Worm (Caenorhabditis elegans): ENCODE data around the gene snb-2.

snb-2 gene

DNA sequence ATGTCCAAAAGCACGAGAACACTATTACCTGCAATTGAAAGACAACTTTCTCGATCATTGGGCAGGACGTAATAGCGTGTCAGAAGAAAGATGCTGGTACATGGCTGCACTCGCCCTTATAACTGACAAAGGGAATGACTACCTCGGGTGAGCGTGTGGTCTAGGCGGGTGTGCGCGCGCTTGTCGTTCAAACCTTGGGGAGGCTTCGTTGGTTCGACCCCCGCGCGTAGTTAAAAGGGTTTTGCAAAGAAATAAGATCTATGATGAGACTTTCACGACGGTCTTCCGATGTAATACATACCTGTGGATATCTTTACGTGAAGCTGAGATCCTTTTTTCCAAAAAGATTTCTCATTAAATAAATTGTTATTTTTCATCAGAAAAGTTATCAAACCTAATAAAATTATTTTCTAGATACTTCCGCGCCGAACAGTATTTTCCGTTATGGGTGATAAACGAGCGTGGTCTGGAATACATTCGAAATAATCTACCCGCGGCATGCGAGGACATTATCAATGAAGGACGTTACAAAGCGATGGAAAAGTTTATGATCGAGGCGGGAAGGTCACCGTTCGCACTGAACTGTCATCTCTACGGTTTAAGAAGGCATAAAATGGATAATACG lies 42.1 kb downstream of the snb-2 start (continued):
- peak; percentile 94 for TF ChIP-seq C06A6.2 (GFP tag; conservative IDR thresholded peaks at IDR 0.05)
- peak; percentile 98 for TF ChIP-seq ztf-25 (GFP tag; IDR thresholded peaks at IDR 0.05)
- TF ChIP-seq chd-7 (tag; optimal IDR thresholded peaks at IDR 0.05): peak; percentile 100
- peak; percentile 99 for TF ChIP-seq die-1 (tag; optimal IDR thresholded peaks at IDR 0.05)
- TF ChIP-seq tbp1 (GFP tag; optimal IDR thresholded peaks at IDR 0.05): peak; percentile 96
- peak; percentile 99 for TF ChIP-seq sea-2 (GFP tag; IDR thresholded peaks at IDR 0.05)
- peak; percentile 99 for TF ChIP-seq F57C9.4 (tag; optimal IDR thresholded peaks at IDR 0.05)
- peak; percentile 98 for TF ChIP-seq rcor-1 (GFP tag; IDR thresholded peaks at IDR 0.05)
- TF ChIP-seq ceh-58 (GFP tag; IDR thresholded peaks at IDR 0.05): peak; percentile 100
- TF ChIP-seq cebp-2 (GFP tag; IDR thresholded peaks at IDR 0.05): peak; percentile 100
- peak; percentile 93 for TF ChIP-seq mel-28 (tag; optimal IDR thresholded peaks at IDR 0.05; ENCODE audit: borderline replicate concordance)
- peak; percentile 95 for TF ChIP-seq ztf-26 (tag; optimal IDR thresholded peaks at IDR 0.05)
- peak; percentile 93 for TF ChIP-seq K11D2.4 (GFP tag; IDR thresholded peaks at IDR 0.05)

DNA sequence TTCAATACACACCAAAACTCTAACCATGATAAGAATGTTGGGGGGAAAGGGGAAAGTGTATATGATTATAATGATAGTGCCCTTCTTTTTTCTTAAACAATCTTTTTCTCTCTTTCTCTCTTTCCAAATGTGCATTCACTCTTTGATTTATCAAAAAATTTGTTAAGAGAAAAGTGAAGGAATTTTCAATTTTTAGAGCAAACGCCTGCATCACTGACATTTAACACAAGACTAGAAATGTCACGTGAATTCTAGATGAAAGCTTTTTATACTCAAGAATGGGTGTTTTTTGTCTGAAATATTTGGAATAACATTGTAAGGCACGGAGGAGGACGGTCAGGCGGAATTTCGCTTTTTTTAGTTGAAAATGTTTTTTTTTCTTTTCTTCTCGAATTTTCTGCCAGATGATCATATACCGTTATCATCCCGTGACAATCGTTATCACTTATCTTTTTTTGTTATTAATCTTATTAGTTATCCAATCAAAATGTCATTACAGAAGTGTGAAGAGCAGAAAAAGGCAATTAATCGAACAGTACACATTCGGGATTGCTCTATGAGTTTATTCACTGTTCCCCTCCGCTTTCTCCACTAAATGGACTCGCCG lies 43.6 kb downstream of the snb-2 start, which contains the start of the genes frm-7 and F55C5.17:
frm-7 (plus strand) TSS at position 500 of the 607 bp plus-strand sequence.
F55C5.17 (plus strand) TSS at position 557 of the 607 bp plus-strand sequence.
- TF ChIP-seq efl-1 (GFP tag; optimal IDR thresholded peaks at IDR 0.05) (no peak), die-1 (tag; optimal IDR thresholded peaks at IDR 0.05) (no peak), repo-1 (tag; optimal IDR thresholded peaks at IDR 0.05) (no peak), chd-7 (tag; optimal IDR thresholded peaks at IDR 0.05) (peak; percentile 32), tlf-1 (GFP tag; optimal IDR thresholded peaks at IDR 0.05) (peak; percentile 20), nhr-80 (tag; optimal IDR thresholded peaks at IDR 0.05) (peak; percentile 58), aptf-2 (GFP tag; conservative IDR thresholded peaks at IDR 0.05) (no peak), ztf-26 (tag; optimal IDR thresholded peaks at IDR 0.05) (peak; percentile 64), C06A6.2 (GFP tag; conservative IDR thresholded peaks at IDR 0.05) (0 out of 2 replicates have a peak, but pooled peaks have one; percentile 37), hmg-1.2 (GFP tag; IDR thresholded peaks at IDR 0.05) (no peak), attf-5 (GFP tag; optimal IDR thresholded peaks at IDR 0.05) (peak; percentile 14), lin-40 (tag; optimal IDR thresholded peaks at IDR 0.05) (peak; percentile 48), ZK185.1 (tag; optimal IDR thresholded peaks at IDR 0.05; ENCODE audit: poor library complexity, severe bottlenecking) (peak; percentile 33), atf-7 (tag; optimal IDR thresholded peaks at IDR 0.05) (peak; percentile 51), ceh-79 (tag; optimal IDR thresholded peaks at IDR 0.05) (no peak), hsf-1 (GFP tag; IDR thresholded peaks at IDR 0.05) (peak; percentile 86), Y56A3A.18 (GFP tag; IDR thresholded peaks at IDR 0.05) (0 out of 2 replicates have a peak, but pooled peaks have one; percentile 27), dpl-1 (GFP tag; optimal IDR thresholded peaks at IDR 0.05) (no peak), snpc-4 (GFP tag; optimal IDR thresholded peaks at IDR 0.05) (no peak), snpc-4 (tag; optimal IDR thresholded peaks at IDR 0.05) (peak in 2 of 4 experiments; percentile 6 to 15), F33H1.4 (GFP tag; IDR thresholded peaks at IDR 0.05) (no peak), cebp-1 (GFP tag; IDR thresholded peaks at IDR 0.05) (no peak), cebp-1 (tag; optimal IDR thresholded peaks at IDR 0.05) (peak; percentile 42)

DNA sequence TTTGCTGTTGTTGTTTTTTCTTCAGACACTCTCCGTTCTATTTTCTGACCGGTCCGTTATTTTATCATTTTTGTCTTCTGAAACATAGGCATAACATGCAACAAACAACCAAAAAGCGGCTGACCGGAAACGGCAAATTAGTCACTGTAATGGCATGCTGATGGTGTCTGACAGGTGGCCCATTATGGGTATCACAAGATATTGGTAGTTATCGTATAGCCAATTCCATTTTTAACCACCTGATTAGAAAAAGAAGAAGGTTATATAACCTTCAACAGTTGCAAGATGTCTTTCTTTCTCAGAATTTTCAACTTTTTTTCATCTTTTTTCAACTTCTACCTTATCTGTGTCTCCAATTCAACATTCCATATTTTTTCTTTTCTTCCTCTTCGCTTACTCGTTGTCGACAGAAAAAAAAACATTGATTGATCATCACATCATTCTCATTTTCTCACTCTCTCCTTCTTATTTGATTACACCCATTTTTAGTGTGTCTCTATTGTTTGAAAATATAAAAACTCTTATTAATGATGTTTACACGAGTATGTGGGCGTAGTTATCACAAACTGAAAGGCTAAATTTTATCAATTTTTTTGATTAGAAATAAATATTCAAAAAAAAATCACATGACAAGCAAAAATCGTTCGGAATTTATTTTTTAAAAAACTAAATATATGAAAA lies 44.8 kb downstream of the snb-2 start:
- TF ChIP-seq lin-54 (GFP tag; optimal IDR thresholded peaks at IDR 0.05) (no peak), somi-1 (GFP tag; optimal IDR thresholded peaks at IDR 0.05) (peak; percentile 12), pbrm-1 (GFP tag; IDR thresholded peaks at IDR 0.05) (0 out of 2 replicates have a peak, but pooled peaks have one; percentile 20)

Measured in whole organism, young adult.